Fruit fly (Drosophila melanogaster): ENCODE measurements around the gene CG13760.

DNA sequence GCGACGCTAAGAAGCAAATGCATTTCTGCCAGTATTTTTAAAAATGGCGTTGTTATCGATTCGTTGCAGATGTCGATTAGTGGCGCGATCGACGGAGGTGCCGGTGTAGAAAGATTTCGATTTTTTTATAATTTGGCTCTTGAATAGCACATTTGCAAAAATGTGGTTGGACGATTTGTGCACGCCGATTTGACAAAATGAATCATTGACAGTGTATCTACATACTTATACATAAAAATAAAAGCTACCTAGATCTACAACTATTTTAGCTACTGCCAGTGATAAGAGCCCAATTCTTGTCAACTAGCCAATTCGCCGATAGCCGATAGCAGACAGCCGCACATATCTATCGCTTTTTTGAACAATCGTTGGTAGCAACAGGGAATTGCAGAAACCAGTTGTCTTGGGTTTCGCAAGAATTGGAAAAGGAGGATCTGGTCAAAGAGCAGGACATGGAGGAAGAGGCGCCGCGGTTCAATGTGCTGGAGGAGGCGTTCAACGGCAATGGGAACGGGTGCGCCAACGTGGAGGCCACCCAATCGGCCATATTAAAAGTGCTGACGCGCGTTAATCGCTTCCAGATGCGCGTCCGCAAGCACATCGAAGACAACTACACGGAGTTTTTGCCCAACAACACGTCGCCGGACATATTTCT is 18.5 kb upstream of the CG13760 start, which contains the start of the genes Klp3A and Zw10:
- TF ChIP-seq chn (GFP tag; optimal IDR thresholded peaks at IDR 0.05) (no peak), Chrac-16 (GFP tag; optimal IDR thresholded peaks at IDR 0.05) (no peak), jigr1 (GFP tag; IDR thresholded peaks at IDR 0.05) (no peak), slbo (GFP tag; IDR thresholded peaks at IDR 0.05) (peak; percentile 40), CG1603 (tag; optimal IDR thresholded peaks at IDR 0.05) (no peak), Hr39 (optimal IDR thresholded peaks at IDR 0.05) (no peak), CG8359 (GFP tag; optimal IDR thresholded peaks at IDR 0.05; ENCODE audit: borderline replicate concordance) (no peak), Vsx1 (GFP tag; optimal IDR thresholded peaks at IDR 0.05) (no peak), CG6683 (GFP tag; optimal IDR thresholded peaks at IDR 0.05) (no peak), Oaz (GFP tag; IDR thresholded peaks at IDR 0.05) (no peak)

All from whole organism, embryonic.